Worm (Caenorhabditis elegans) whole organism, midembryonic: ENCODE results near the gene C27D8.1.
"Not testable (repeated sequence)": the region's sequence is repeated elsewhere in the genome, so short reads cannot be mapped to it uniquely, and the experiment has no call there.

Experiments
- T22C8.4 ChIP-seq: fragments of 200-800 bp; sonication (Bioruptor generic); IDR thresholded peaks from 2 replicates; pipeline ENCODE4 v1.3.6; 2022; ENCODE audit warnings: missing genetic modification characterization, missing compliant biosample characterization
- flt-1 ChIP-seq: fragments of 200-800 bp; sonication (Bioruptor generic); IDR thresholded peaks from 2 replicates; pipeline ENCODE4 v1.3.6; 2022; ENCODE audit warnings: missing genetic modification characterization, missing compliant biosample characterization
- klf-2 ChIP-seq: fragments of 200-800 bp; sonication (Bioruptor generic); conservative IDR thresholded peaks from 2 replicates; pipeline ENCODE4 v1.3.6; 2022; ENCODE audit warnings: missing genetic modification reagents, missing genetic modification characterization, missing compliant biosample characterization
- med-1 ChIP-seq: sonication (generic microtip); optimal IDR thresholded peaks from 2 replicates; lab custom pipeline; 2017; ENCODE audit warnings: missing genetic modification characterization, mild to moderate bottlenecking, missing compliant biosample characterization, antibody characterized with exemption, missing genetic modification reagents; ENCODE audit not compliant: insufficient read depth
- ref-1 ChIP-seq: fragments of 200-800 bp; sonication (Bioruptor generic); conservative IDR thresholded peaks from 2 replicates; pipeline ENCODE4 v1.3.6; 2022; ENCODE audit warnings: missing genetic modification reagents, missing genetic modification characterization, missing compliant biosample characterization
- tab-1 ChIP-seq: fragments of 200-800 bp; sonication (Bioruptor generic); IDR thresholded peaks from 2 replicates; pipeline ENCODE4 v1.3.6; 2022; ENCODE audit warnings: missing genetic modification characterization, missing compliant biosample characterization
- ztf-23 ChIP-seq: fragments of 200-800 bp; sonication (Bioruptor generic); IDR thresholded peaks from 2 replicates; pipeline ENCODE4 v1.3.6; 2022; ENCODE audit warnings: missing genetic modification reagents, missing genetic modification characterization, missing compliant biosample characterization
- ztf-29 ChIP-seq: fragments of 200-800 bp; sonication (Bioruptor generic); IDR thresholded peaks from 2 replicates; pipeline ENCODE4 v1.3.6; 2022; ENCODE audit warnings: missing genetic modification reagents, missing genetic modification characterization, missing compliant biosample characterization

- TF ChIP-seq med-1 (GFP tag; lab: Kevin White, UChicago); ztf-23 (GFP tag; lab: Robert Waterston, UW); klf-2 (GFP tag; lab: Robert Waterston, UW); tab-1 (GFP tag; lab: Robert Waterston, UW); flt-1: not testable (repeated sequence)
- TF ChIP-seq ztf-29 (GFP tag; lab: Robert Waterston, UW) (0 out of 2 replicates have a peak, but pooled peaks have one; percentile 11), ref-1 (peak; percentile 18; the same call in 1 of the 2 replicates), T22C8.4 (GFP tag; lab: Robert Waterston, UW) (0 out of 2 replicates have a peak, but pooled peaks have one; percentile 25)
Observed at ce11 chrIV:12731503-12731902, 13.9 kb downstream of the C27D8.1 start.
